Fruit fly (Drosophila melanogaster): ENCODE data around the gene CG17294.
A peak's percentile ranks its signal among the peaks of the same experiment; 100 is the strongest.

CG17294 gene

dm6 chr2L:8339751-8340349 is 37.0 kb upstream of the CG17294 start:
- TF ChIP-seq CG1620 (GFP tag; optimal IDR thresholded peaks at IDR 0.05) (no peak), CG11617 (GFP tag; optimal IDR thresholded peaks at IDR 0.05) (no peak), CG14711 (tag; optimal IDR thresholded peaks at IDR 0.05) (no peak), CG7101 (tag; optimal IDR thresholded peaks at IDR 0.05) (no peak), pad (GFP tag; optimal IDR thresholded peaks at IDR 0.05) (no peak), toe (GFP tag; optimal IDR thresholded peaks at IDR 0.05) (no peak), Crg-1 (GFP tag; optimal IDR thresholded peaks at IDR 0.05) (no peak), CG7045 (GFP tag; optimal IDR thresholded peaks at IDR 0.05) (no peak), CG5204 (GFP tag; optimal IDR thresholded peaks at IDR 0.05) (no peak), Mnt (GFP tag; optimal IDR thresholded peaks at IDR 0.05) (no peak)

dm6 chr2L:8342395-8342794 is 34.4 kb upstream of the CG17294 start, which contains the start of gene CG14273:
Gene CG14273, plus strand, starts transcription at chr2L:8342695.
- TF ChIP-seq pad (GFP tag; optimal IDR thresholded peaks at IDR 0.05) (no peak), CG33017 (tag; optimal IDR thresholded peaks at IDR 0.05) (no peak), cnc (optimal IDR thresholded peaks at IDR 0.05) (no peak), CG12768 (GFP tag; optimal IDR thresholded peaks at IDR 0.05) (no peak), ovo (GFP tag; optimal IDR thresholded peaks at IDR 0.05) (no peak), CG7101 (tag; optimal IDR thresholded peaks at IDR 0.05) (no peak), kay (GFP tag; ENCODE audit: borderline replicate concordance) (no peak), Clk (GFP tag; optimal IDR thresholded peaks at IDR 0.05) (no peak), Crg-1 (GFP tag; optimal IDR thresholded peaks at IDR 0.05) (no peak), cic (GFP tag; optimal IDR thresholded peaks at IDR 0.05) (no peak), Hr96 (GFP tag; optimal IDR thresholded peaks at IDR 0.05) (no peak), toe (GFP tag; optimal IDR thresholded peaks at IDR 0.05) (no peak)

- TF ChIP-seq cnc (optimal IDR thresholded peaks at IDR 0.05), result no peak
- peak; percentile 71 for TF ChIP-seq cic (GFP tag; optimal IDR thresholded peaks at IDR 0.05)
Measured at dm6 chr2L:8344536-8344935, 32.3 kb upstream of the CG17294 start.

dm6 chr2L:8346260-8346659 is 30.6 kb upstream of the CG17294 start, which contains the start of gene CG7778:
Gene CG7778, plus strand, starts transcription at chr2L:8346620.
- TF ChIP-seq CG12768 (GFP tag; optimal IDR thresholded peaks at IDR 0.05) (no peak), bab1 (GFP tag; optimal IDR thresholded peaks at IDR 0.05) (no peak), CG5204 (GFP tag; optimal IDR thresholded peaks at IDR 0.05) (no peak), Crg-1 (GFP tag; optimal IDR thresholded peaks at IDR 0.05) (no peak), Clk (GFP tag; optimal IDR thresholded peaks at IDR 0.05) (no peak), CG1620 (GFP tag; optimal IDR thresholded peaks at IDR 0.05) (no peak), CG11617 (GFP tag; optimal IDR thresholded peaks at IDR 0.05) (no peak), CG14711 (tag; optimal IDR thresholded peaks at IDR 0.05) (no peak), CG7045 (GFP tag; optimal IDR thresholded peaks at IDR 0.05) (no peak), cic (GFP tag; optimal IDR thresholded peaks at IDR 0.05) (no peak), tj (GFP tag; optimal IDR thresholded peaks at IDR 0.05) (no peak), CG33017 (tag; optimal IDR thresholded peaks at IDR 0.05) (no peak), cnc (optimal IDR thresholded peaks at IDR 0.05) (no peak), CG7101 (tag; optimal IDR thresholded peaks at IDR 0.05) (no peak), toe (GFP tag; optimal IDR thresholded peaks at IDR 0.05) (no peak), kay (GFP tag; ENCODE audit: borderline replicate concordance) (no peak), Hr96 (GFP tag; optimal IDR thresholded peaks at IDR 0.05) (no peak), Mnt (GFP tag; optimal IDR thresholded peaks at IDR 0.05) (no peak), ovo (GFP tag; optimal IDR thresholded peaks at IDR 0.05) (no peak), pad (GFP tag; optimal IDR thresholded peaks at IDR 0.05) (no peak)

DNA sequence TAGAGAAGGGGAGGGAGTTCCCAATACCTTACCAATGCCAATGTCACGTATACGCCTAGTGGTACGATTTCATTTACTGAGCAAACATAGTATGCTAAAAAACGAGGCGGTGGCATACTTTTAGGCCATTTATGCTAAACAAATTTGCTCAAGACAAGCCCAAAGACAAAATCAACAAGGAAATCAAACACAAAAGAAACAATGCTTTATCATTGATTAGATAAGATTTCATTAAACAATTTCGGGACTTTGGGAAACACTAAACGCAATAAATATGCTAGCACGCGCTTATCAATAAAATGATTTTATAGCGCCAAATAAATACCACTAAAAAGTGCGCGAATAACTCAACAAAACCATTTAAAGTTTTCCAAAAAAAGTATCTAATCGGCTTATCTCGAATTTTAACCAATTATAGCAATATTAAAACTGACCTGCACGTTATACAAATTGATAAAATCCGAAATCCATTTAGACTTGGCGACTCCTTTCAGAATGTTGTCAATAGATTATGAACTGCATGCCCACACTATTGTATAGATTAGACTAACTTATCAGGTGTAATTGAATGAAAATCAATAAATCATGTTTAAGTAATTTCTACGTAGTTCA is 26.2 kb upstream of the CG17294 start:
- no peak for TF ChIP-seq Hr96 (GFP tag; optimal IDR thresholded peaks at IDR 0.05)
- TF ChIP-seq kay (GFP tag; ENCODE audit: borderline replicate concordance), result peak; percentile 56

dm6 chr2L:8351333-8351732 is 25.5 kb upstream of the CG17294 start:
- TF ChIP-seq cnc (optimal IDR thresholded peaks at IDR 0.05), result no peak
- TF ChIP-seq toe (GFP tag; optimal IDR thresholded peaks at IDR 0.05), result no peak
- no peak for TF ChIP-seq ovo (GFP tag; optimal IDR thresholded peaks at IDR 0.05)
- no peak for TF ChIP-seq tj (GFP tag; optimal IDR thresholded peaks at IDR 0.05)
- no peak for TF ChIP-seq CG7045 (GFP tag; optimal IDR thresholded peaks at IDR 0.05)
- no peak for TF ChIP-seq bab1 (GFP tag; optimal IDR thresholded peaks at IDR 0.05)
- TF ChIP-seq Mnt (GFP tag; optimal IDR thresholded peaks at IDR 0.05), result no peak
- TF ChIP-seq CG12768 (GFP tag; optimal IDR thresholded peaks at IDR 0.05), result no peak
- no peak for TF ChIP-seq Clk (GFP tag; optimal IDR thresholded peaks at IDR 0.05)
- no peak for TF ChIP-seq kay (GFP tag; ENCODE audit: borderline replicate concordance)
- no peak for TF ChIP-seq cic (GFP tag; optimal IDR thresholded peaks at IDR 0.05)
- TF ChIP-seq CG11617 (GFP tag; optimal IDR thresholded peaks at IDR 0.05), result no peak
- TF ChIP-seq CG5204 (GFP tag; optimal IDR thresholded peaks at IDR 0.05), result no peak
- TF ChIP-seq Hr96 (GFP tag; optimal IDR thresholded peaks at IDR 0.05), result no peak
- TF ChIP-seq CG1620 (GFP tag; optimal IDR thresholded peaks at IDR 0.05), result no peak
- no peak for TF ChIP-seq CG14711 (tag; optimal IDR thresholded peaks at IDR 0.05)
- no peak for TF ChIP-seq CG33017 (tag; optimal IDR thresholded peaks at IDR 0.05)

DNA sequence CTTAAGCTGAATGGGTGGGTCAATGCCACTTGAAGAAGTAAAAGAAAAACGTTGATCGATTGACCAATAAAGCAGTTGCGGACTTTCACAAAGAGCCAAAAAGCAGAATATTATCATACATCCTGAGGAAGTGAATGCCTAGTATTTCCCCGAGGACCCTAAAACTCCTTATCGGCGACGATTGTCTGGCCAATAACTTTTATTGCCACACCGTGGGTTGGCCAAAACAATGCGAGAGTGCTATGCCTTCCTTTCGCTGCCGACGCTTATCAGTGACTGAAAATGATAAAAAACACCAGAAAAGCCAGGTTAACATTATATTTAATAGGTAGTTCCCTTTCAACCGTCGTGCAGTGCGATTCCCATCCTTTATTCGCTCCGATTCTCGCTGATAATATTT is 25.0 kb upstream of the CG17294 start, which contains the start of gene Mur29B:
Mur29B (plus strand) TSS at position 324 of the 400 bp plus-strand sequence.
- TF ChIP-seq CG14711 (tag; optimal IDR thresholded peaks at IDR 0.05) (no peak), kay (GFP tag; ENCODE audit: borderline replicate concordance) (peak; percentile 65), ovo (GFP tag; optimal IDR thresholded peaks at IDR 0.05) (no peak)
